Worm (Caenorhabditis elegans) whole organism, L1 larva: ENCODE measurements around the gene decr-1.2.

Experiments
- C04F5.9 ChIP-seq: sonication (generic microtip); optimal IDR thresholded peaks from 2 replicates; lab custom pipeline; 2016; ENCODE audit warnings: missing genetic modification characterization, missing compliant biosample characterization
- C34B4.2 ChIP-seq: sonication (generic microtip); optimal IDR thresholded peaks from 2 replicates; lab custom pipeline; 2017; ENCODE audit warnings: mild to moderate bottlenecking, missing genetic modification characterization, missing compliant biosample characterization
- F16B12.6 ChIP-seq: fragments of 150-350 bp; optimal IDR thresholded peaks from 2 replicates; lab custom pipeline; 2014; ENCODE audit warnings: missing biosample characterization, missing genetic modification characterization
- Y116A8C.19 ChIP-seq: sonication (generic microtip); optimal IDR thresholded peaks from 2 replicates; lab custom pipeline; 2016; ENCODE audit warnings: missing compliant biosample characterization, missing genetic modification characterization, borderline replicate concordance
- aha-1 ChIP-seq: fragments of 150-350 bp; optimal IDR thresholded peaks from 2 replicates; lab custom pipeline; 2014; ENCODE audit warnings: missing biosample characterization, missing genetic modification characterization
- aly-2 ChIP-seq: fragments of 150-350 bp; optimal IDR thresholded peaks from 2 replicates; lab custom pipeline; 2014; ENCODE audit warnings: missing biosample characterization, missing genetic modification characterization
- ama-1 ChIP-seq: fragments of 150-350 bp; optimal IDR thresholded peaks from 2 replicates; lab custom pipeline; 2014
- blmp-1 ChIP-seq: fragments of 150-350 bp; optimal IDR thresholded peaks from 2 replicates; lab custom pipeline; 2014; ENCODE audit warnings: missing biosample characterization, missing genetic modification characterization
- ceh-88 ChIP-seq: fragments of 200-800 bp; sonication (Bioruptor generic); IDR thresholded peaks from 2 replicates; pipeline ENCODE4 v1.3.6; 2022; ENCODE audit warnings: missing genetic modification characterization, missing compliant biosample characterization
- ceh-90 ChIP-seq: sonication (generic microtip); optimal IDR thresholded peaks from 2 replicates; lab custom pipeline; 2016; ENCODE audit warnings: missing genetic modification characterization, missing compliant biosample characterization
- dpl-1 ChIP-seq, 3 experiments: fragments of 150-350 bp in 2 of 3; sonication (generic microtip) in 1 of 3; optimal IDR thresholded peaks; 2 replicates each; lab custom pipeline; 2014 to 2017; ENCODE audit warnings: missing biosample characterization in 3 of 3, missing genetic modification characterization in 3 of 3, missing genetic modification reagents in 3 of 3
- dsc-1 ChIP-seq: sonication (generic microtip); optimal IDR thresholded peaks from 2 replicates; lab custom pipeline; 2016; ENCODE audit warnings: mild to moderate bottlenecking, missing genetic modification characterization, missing compliant biosample characterization
- egl-13 ChIP-seq: sonication (generic microtip); optimal IDR thresholded peaks from 2 replicates; lab custom pipeline; 2016; ENCODE audit warnings: missing genotype, missing genetic modification reagents, missing genetic modification characterization, missing compliant biosample characterization
- egl-27 ChIP-seq, 2 experiments: fragments of 150-350 bp in 1 of 2; sonication (generic microtip); optimal IDR thresholded peaks; 3 replicates each; lab custom pipeline; 2017 to 2018; ENCODE audit warnings: missing biosample characterization in 2 of 2, missing genetic modification characterization in 2 of 2, missing genetic modification reagents in 2 of 2
- elt-3 ChIP-seq, 6 experiments: fragments of 150-350 bp in 1 of 6; sonication (generic microtip); optimal IDR thresholded peaks; 2 replicates each; lab custom pipeline; 2017 to 2018; ENCODE audit warnings: missing biosample characterization in 6 of 6, missing genetic modification characterization in 6 of 6, inconsistent platforms in 1 of 6
- fkh-10 ChIP-seq: sonication (generic microtip); optimal IDR thresholded peaks from 2 replicates; lab custom pipeline; 2017; ENCODE audit warnings: missing biosample characterization, missing genetic modification reagents, missing genetic modification characterization
- fkh-4 ChIP-seq: sonication (generic microtip); optimal IDR thresholded peaks from 2 replicates; lab custom pipeline; 2016; ENCODE audit warnings: missing compliant biosample characterization, missing genetic modification characterization, borderline replicate concordance
- fkh-8 ChIP-seq: sonication (generic microtip); optimal IDR thresholded peaks from 2 replicates; lab custom pipeline; 2016; ENCODE audit warnings: mild to moderate bottlenecking, missing genetic modification characterization, missing compliant biosample characterization
- fos-1 ChIP-seq: fragments of 150-350 bp; optimal IDR thresholded peaks from 2 replicates; lab custom pipeline; 2014; ENCODE audit warnings: missing biosample characterization, missing genetic modification characterization
- hpl-2 ChIP-seq: fragments of 150-350 bp; optimal IDR thresholded peaks from 2 replicates; lab custom pipeline; 2014; ENCODE audit warnings: missing biosample characterization, missing genetic modification reagents, missing genetic modification characterization
- jun-1 ChIP-seq: fragments of 150-350 bp; optimal IDR thresholded peaks from 2 replicates; lab custom pipeline; 2014; ENCODE audit warnings: missing biosample characterization, missing genetic modification reagents, missing genetic modification characterization
- lin-14 ChIP-seq: fragments of 200-800 bp; sonication (Bioruptor generic); optimal IDR thresholded peaks from 2 replicates; lab custom pipeline; 2018; ENCODE audit warnings: mild to moderate bottlenecking, missing genetic modification characterization, moderate library complexity, missing compliant biosample characterization
- lin-15B ChIP-seq: fragments of 150-350 bp; sonication (generic microtip); optimal IDR thresholded peaks from 3 replicates; lab custom pipeline; 2014; ENCODE audit warnings: missing biosample characterization, missing genetic modification characterization
- lin-39 ChIP-seq: fragments of 150-350 bp; optimal IDR thresholded peaks from 2 replicates; lab custom pipeline; 2014; ENCODE audit warnings: missing biosample characterization, missing genetic modification reagents, missing genetic modification characterization
- lir-3 ChIP-seq: sonication (generic microtip); optimal IDR thresholded peaks from 2 replicates; lab custom pipeline; 2016; ENCODE audit warnings: mild to moderate bottlenecking, missing genetic modification characterization, moderate library complexity, missing compliant biosample characterization; ENCODE audit not compliant: poor library complexity
- lsy-2 ChIP-seq, 2 experiments: fragments of 150-350 bp; optimal IDR thresholded peaks; 2 replicates each; lab custom pipeline; 2014; ENCODE audit warnings: missing biosample characterization in 2 of 2, missing genetic modification characterization in 2 of 2
- mdl-1 ChIP-seq, 2 experiments: fragments of 150-350 bp; optimal IDR thresholded peaks; 2 replicates each; lab custom pipeline; 2014 to 2017; ENCODE audit warnings: missing biosample characterization in 2 of 2, missing genetic modification characterization in 2 of 2, inconsistent platforms in 1 of 2
- mef-2 ChIP-seq: fragments of 150-350 bp; optimal IDR thresholded peaks from 2 replicates; lab custom pipeline; 2014; ENCODE audit warnings: missing biosample characterization, missing genetic modification characterization
- nhr-12 ChIP-seq: sonication (generic microtip); optimal IDR thresholded peaks from 2 replicates; lab custom pipeline; 2017; ENCODE audit warnings: missing biosample characterization, missing genetic modification characterization
- nhr-20 ChIP-seq: sonication (generic microtip); optimal IDR thresholded peaks from 2 replicates; lab custom pipeline; 2016; ENCODE audit warnings: mild to moderate bottlenecking, missing genetic modification characterization, missing compliant biosample characterization
- nhr-237 ChIP-seq: fragments of 150-350 bp; optimal IDR thresholded peaks from 2 replicates; lab custom pipeline; 2014; ENCODE audit warnings: missing biosample characterization, missing genetic modification characterization
- nhr-28 ChIP-seq: fragments of 150-350 bp; optimal IDR thresholded peaks from 2 replicates; lab custom pipeline; 2014; ENCODE audit warnings: missing biosample characterization, missing genetic modification characterization
- nhr-47 ChIP-seq: sonication (generic microtip); optimal IDR thresholded peaks from 2 replicates; lab custom pipeline; 2016; ENCODE audit warnings: mild to moderate bottlenecking, missing genetic modification characterization, moderate library complexity, missing compliant biosample characterization
- nhr-77 ChIP-seq: fragments of 150-350 bp; optimal IDR thresholded peaks from 2 replicates; lab custom pipeline; 2014; ENCODE audit warnings: missing biosample characterization, missing genetic modification characterization
- nhr-84 ChIP-seq: sonication (generic microtip); optimal IDR thresholded peaks from 2 replicates; lab custom pipeline; 2017; ENCODE audit warnings: missing biosample characterization, missing genetic modification characterization
- pag-3 ChIP-seq: sonication (generic microtip); optimal IDR thresholded peaks from 2 replicates; lab custom pipeline; 2017; ENCODE audit warnings: missing genetic modification characterization, mild to moderate bottlenecking, missing compliant biosample characterization, antibody characterized with exemption, borderline replicate concordance; ENCODE audit not compliant: insufficient read depth
- pax-3 ChIP-seq: fragments of 200-800 bp; sonication (Bioruptor generic); optimal IDR thresholded peaks from 2 replicates; lab custom pipeline; 2018; ENCODE audit warnings: mild to moderate bottlenecking, missing genetic modification characterization, moderate library complexity, missing compliant biosample characterization
- pqm-1 ChIP-seq: sonication (generic microtip); optimal IDR thresholded peaks from 3 replicates; lab custom pipeline; 2017; ENCODE audit warnings: missing biosample characterization, missing genetic modification characterization
- skn-1 ChIP-seq: fragments of 150-350 bp; optimal IDR thresholded peaks from 2 replicates; lab custom pipeline; 2014; ENCODE audit warnings: missing biosample characterization, missing genetic modification characterization
- sptf-1 ChIP-seq: fragments of 150-350 bp; optimal IDR thresholded peaks from 2 replicates; lab custom pipeline; 2014; ENCODE audit warnings: missing biosample characterization, missing genetic modification characterization
- sup-37 ChIP-seq: fragments of 200-800 bp; sonication (Bioruptor generic); optimal IDR thresholded peaks from 2 replicates; lab custom pipeline; 2018; ENCODE audit warnings: mild to moderate bottlenecking, missing genetic modification characterization, missing compliant biosample characterization
- swsn-7 ChIP-seq: sonication (generic microtip); optimal IDR thresholded peaks from 2 replicates; lab custom pipeline; 2016; ENCODE audit warnings: missing genetic modification characterization, missing compliant biosample characterization
- unc-130 ChIP-seq: fragments of 150-350 bp; optimal IDR thresholded peaks from 2 replicates; lab custom pipeline; 2017; ENCODE audit warnings: missing biosample characterization, missing genetic modification characterization, inconsistent platforms
- unc-62 ChIP-seq: fragments of 150-350 bp; optimal IDR thresholded peaks from 2 replicates; lab custom pipeline; 2014; ENCODE audit warnings: missing biosample characterization, missing genetic modification reagents, missing genetic modification characterization
- unc-98 ChIP-seq: fragments of 200-800 bp; sonication (Bioruptor generic); IDR thresholded peaks from 2 replicates; pipeline ENCODE4 v1.3.6; 2022; ENCODE audit warnings: missing genetic modification characterization, missing compliant biosample characterization
- xbp-1 ChIP-seq: sonication (generic microtip); optimal IDR thresholded peaks from 2 replicates; lab custom pipeline; 2016; ENCODE audit warnings: missing genetic modification characterization, missing compliant biosample characterization
- ztf-11 ChIP-seq, 2 experiments: sonication (generic microtip); optimal IDR thresholded peaks; 2 replicates each; lab custom pipeline; 2016 to 2017; ENCODE audit warnings: missing genetic modification characterization in 2 of 2, missing biosample characterization in 1 of 2, missing compliant biosample characterization in 1 of 2
- ztf-4 ChIP-seq: fragments of 150-350 bp; optimal IDR thresholded peaks from 2 replicates; lab custom pipeline; 2014; ENCODE audit warnings: missing biosample characterization, missing genetic modification characterization

The decr-1.2 gene

ce11 chrII:8536060-8536459 lies 9.4 kb upstream of the decr-1.2 start, which contains the start of gene W01C9.2:
W01C9.2 (plus strand) TSS chrII:8536360.
- TF ChIP-seq C34B4.2, result no peak
- no peak for TF ChIP-seq pag-3 (tag; lab: Kevin White, UChicago)
- no peak for TF ChIP-seq egl-13 (tag; lab: Kevin White, UChicago)
- no peak for TF ChIP-seq nhr-77 (tag; lab: Kevin White, UChicago)
- TF ChIP-seq jun-1 (tag; lab: Kevin White, UChicago), result no peak
- no peak for TF ChIP-seq mdl-1 (tag; optimal IDR thresholded peaks at IDR 0.05; lab: Kevin White, UChicago)
- no peak for TF ChIP-seq ceh-88 (GFP tag; lab: Robert Waterston, UW)
- no peak for TF ChIP-seq xbp-1 (tag; lab: Kevin White, UChicago)
- no peak for TF ChIP-seq ama-1 (lab: Kevin White, UChicago)
- TF ChIP-seq C04F5.9 (tag; lab: Kevin White, UChicago), result no peak
- TF ChIP-seq aha-1 (tag; lab: Kevin White, UChicago), result no peak
- TF ChIP-seq swsn-7 (tag; lab: Kevin White, UChicago), result no peak
- no peak for TF ChIP-seq nhr-28 (tag; lab: Kevin White, UChicago)
- TF ChIP-seq nhr-20 (tag; lab: Kevin White, UChicago), result no peak
- no peak for TF ChIP-seq unc-98 (GFP tag; lab: Robert Waterston, UW)
- TF ChIP-seq elt-3 (tag; optimal IDR thresholded peaks at IDR 0.05; lab: Kevin White, UChicago), result no peak
- no peak for TF ChIP-seq lir-3 (tag; lab: Kevin White, UChicago)
- TF ChIP-seq, all 84 proteins: peak for 0

ce11 chrII:8540412-8540811 lies 5.0 kb upstream of the decr-1.2 start, which contains the start of gene pqn-73:
pqn-73 (plus strand) TSS chrII:8540712.
- no peak for TF ChIP-seq Y116A8C.19
- TF ChIP-seq aly-2 (tag; lab: Kevin White, UChicago), result no peak
- TF ChIP-seq dsc-1, result no peak

- TF ChIP-seq ceh-88 (GFP tag; lab: Robert Waterston, UW) (no peak), ceh-90 (tag; lab: Kevin White, UChicago) (no peak), aly-2 (tag; lab: Kevin White, UChicago) (peak; percentile 35), egl-13 (tag; lab: Kevin White, UChicago) (no peak), jun-1 (tag; lab: Kevin White, UChicago) (no peak), mdl-1 (tag; optimal IDR thresholded peaks at IDR 0.05; lab: Kevin White, UChicago) (peak in 1 of 2 experiments; percentile 60), nhr-84 (no peak), ztf-11 (tag; optimal IDR thresholded peaks at IDR 0.05; lab: Kevin White, UChicago) (peak in 1 of 2 experiments; percentile 19), pag-3 (tag; lab: Kevin White, UChicago) (no peak), F16B12.6 (tag; lab: Kevin White, UChicago) (no peak), nhr-237 (tag; lab: Kevin White, UChicago) (no peak), lin-14 (GFP tag; lab: Kevin White, UChicago) (no peak), nhr-47 (tag; lab: Kevin White, UChicago) (peak; percentile 59), nhr-12 (tag; lab: Kevin White, UChicago) (no peak), unc-98 (GFP tag; lab: Robert Waterston, UW) (no peak), aha-1 (tag; lab: Kevin White, UChicago) (no peak), ama-1 (lab: Kevin White, UChicago) (no peak), pqm-1 (no peak), fos-1 (tag; lab: Kevin White, UChicago) (peak; percentile 25), unc-130 (tag; lab: Kevin White, UChicago) (no peak), lin-39 (tag; lab: Kevin White, UChicago) (no peak), pax-3 (tag; lab: Kevin White, UChicago) (no peak), lsy-2 (tag; optimal IDR thresholded peaks at IDR 0.05; lab: Kevin White, UChicago) (peak in 1 of 2 experiments; percentile 69), C34B4.2 (no peak), blmp-1 (peak; percentile 25), sptf-1 (no peak), unc-62 (GFP tag; lab: Kevin White, UChicago) (no peak), nhr-20 (tag; lab: Kevin White, UChicago) (peak; percentile 68), hpl-2 (GFP tag; lab: Kevin White, UChicago) (no peak), mef-2 (tag; lab: Kevin White, UChicago) (no peak), fkh-4 (tag; lab: Kevin White, UChicago) (no peak), fkh-10 (no peak), sup-37 (GFP tag; lab: Kevin White, UChicago) (no peak), lin-15B (tag; lab: Kevin White, UChicago) (no peak), skn-1 (tag; lab: Kevin White, UChicago) (peak; percentile 65), egl-27 (tag; optimal IDR thresholded peaks at IDR 0.05; lab: Kevin White, UChicago) (no peak), dpl-1 (GFP tag; optimal IDR thresholded peaks at IDR 0.05; lab: Kevin White, UChicago) (peak in 2 of 3 experiments; percentile 25 to 44), fkh-8 (tag; lab: Kevin White, UChicago) (no peak), ztf-4 (no peak)
Measured at ce11 chrII:8546975-8547374, 1.6 kb downstream of the decr-1.2 start.
